Worm (Caenorhabditis elegans) whole organism, L4 larva: ENCODE results near the gene dnsn-1.

ENCODE experiments used
- F10B5.3 ChIP-seq: sonication (generic microtip); optimal IDR thresholded peaks from 2 replicates; lab custom pipeline; 2016; ENCODE audit warnings: mild to moderate bottlenecking, missing genetic modification characterization, missing compliant biosample characterization
- F26F4.8 ChIP-seq: fragments of 200-800 bp; sonication (Bioruptor generic); conservative IDR thresholded peaks from 2 replicates; pipeline ENCODE4 v1.3.6; 2022; ENCODE audit warnings: missing genetic modification characterization, missing compliant biosample characterization
- F37D6.2 ChIP-seq: sonication (generic microtip); optimal IDR thresholded peaks from 2 replicates; lab custom pipeline; 2016; ENCODE audit warnings: mild to moderate bottlenecking, missing genetic modification characterization, missing compliant biosample characterization
- F44E2.7 ChIP-seq: fragments of 200-800 bp; sonication (Bioruptor generic); IDR thresholded peaks from 2 replicates; pipeline ENCODE4 v2.1.2; 2022; ENCODE audit warnings: missing genetic modification characterization, missing compliant biosample characterization
- ZK546.5 ChIP-seq, 2 experiments: sonication (generic microtip); optimal IDR thresholded peaks; 2 replicates each; lab custom pipeline; 2017; ENCODE audit warnings: missing biosample characterization in 2 of 2, missing genetic modification characterization in 2 of 2
- aha-1 ChIP-seq: fragments of 150-350 bp; peaks from one replicate; lab custom pipeline; 2014; ENCODE audit warnings: missing biosample characterization, missing genetic modification characterization
- aly-2 ChIP-seq: sonication (generic microtip); optimal IDR thresholded peaks from 2 replicates; lab custom pipeline; 2018; ENCODE audit warnings: missing biosample characterization, missing genetic modification characterization
- ceh-20 ChIP-seq: fragments of 200-800 bp; sonication (Bioruptor generic); IDR thresholded peaks from 2 replicates; pipeline ENCODE4 v1.3.6; 2022; ENCODE audit warnings: missing genetic modification reagents, missing genetic modification characterization, missing compliant biosample characterization
- ceh-82 ChIP-seq: sonication (generic microtip); optimal IDR thresholded peaks from 2 replicates; lab custom pipeline; 2017; ENCODE audit warnings: missing biosample characterization, missing genetic modification characterization
- ces-1 ChIP-seq: fragments of 150-350 bp; sonication (generic microtip); optimal IDR thresholded peaks from 4 replicates; lab custom pipeline; 2014; ENCODE audit warnings: missing biosample characterization, missing genetic modification reagents, missing genetic modification characterization
- ctbp-1 ChIP-seq: fragments of 200-800 bp; sonication (Bioruptor generic); IDR thresholded peaks from 2 replicates; pipeline ENCODE4 v1.3.6; 2022; ENCODE audit warnings: missing genetic modification reagents, missing genetic modification characterization, missing compliant biosample characterization
- dmd-9 ChIP-seq: fragments of 200-800 bp; sonication (Bioruptor generic); IDR thresholded peaks from 2 replicates; pipeline ENCODE4 v1.3.6; 2022; ENCODE audit warnings: missing genetic modification reagents, missing genetic modification characterization, missing compliant biosample characterization
- dve-1 ChIP-seq: sonication (generic microtip); optimal IDR thresholded peaks from 2 replicates; lab custom pipeline; 2017; ENCODE audit warnings: antibody characterized with exemption, mild to moderate bottlenecking, missing genetic modification characterization, missing compliant biosample characterization; ENCODE audit not compliant: insufficient read depth
- egl-27 ChIP-seq: sonication (generic microtip); optimal IDR thresholded peaks from 3 replicates; lab custom pipeline; 2017; ENCODE audit warnings: missing biosample characterization, missing genetic modification reagents, missing genetic modification characterization
- fos-1 ChIP-seq: fragments of 150-350 bp; optimal IDR thresholded peaks from 2 replicates; lab custom pipeline; 2014; ENCODE audit warnings: missing biosample characterization, missing genetic modification characterization
- hlh-30 ChIP-seq: sonication (generic microtip); optimal IDR thresholded peaks from 2 replicates; lab custom pipeline; 2017; ENCODE audit warnings: antibody characterized with exemption, mild to moderate bottlenecking, missing genetic modification characterization, missing compliant biosample characterization; ENCODE audit not compliant: insufficient read depth
- lin-13 ChIP-seq: fragments of 150-350 bp; optimal IDR thresholded peaks from 2 replicates; lab custom pipeline; 2014; ENCODE audit warnings: missing biosample characterization, missing genetic modification reagents, missing genetic modification characterization
- lin-15B ChIP-seq: fragments of 150-350 bp; sonication (generic microtip); optimal IDR thresholded peaks from 3 replicates; lab custom pipeline; 2014; ENCODE audit warnings: missing biosample characterization, missing genetic modification characterization
- lin-38 ChIP-seq: fragments of 200-800 bp; sonication (Bioruptor generic); IDR thresholded peaks from 2 replicates; pipeline ENCODE4 v1.3.6; 2022; ENCODE audit warnings: missing genetic modification reagents, missing genetic modification characterization, missing compliant biosample characterization
- lin-39 ChIP-seq: fragments of 150-350 bp; optimal IDR thresholded peaks from 2 replicates; lab custom pipeline; 2014; ENCODE audit warnings: missing biosample characterization, missing genetic modification reagents, missing genetic modification characterization
- lsy-2 ChIP-seq, 2 experiments: fragments of 150-350 bp in 1 of 2; sonication (generic microtip) in 1 of 2; optimal IDR thresholded peaks; 2 replicates each; lab custom pipeline; 2014 to 2017; ENCODE audit warnings: missing biosample characterization in 2 of 2, missing genetic modification characterization in 2 of 2
- madf-9 ChIP-seq: fragments of 200-800 bp; sonication (Bioruptor generic); conservative IDR thresholded peaks from 2 replicates; pipeline ENCODE4 v1.3.6; 2022; ENCODE audit warnings: missing genetic modification reagents, missing genetic modification characterization, missing compliant biosample characterization
- mdl-1 ChIP-seq, 2 experiments: fragments of 150-350 bp in 1 of 2; sonication (generic microtip) in 1 of 2; optimal IDR thresholded peaks; 2 replicates each; lab custom pipeline; 2014 to 2017; ENCODE audit warnings: missing biosample characterization in 2 of 2, missing genetic modification characterization in 2 of 2
- mep-1 ChIP-seq: fragments of 150-350 bp; sonication (generic microtip); optimal IDR thresholded peaks from 3 replicates; lab custom pipeline; 2014; ENCODE audit warnings: missing biosample characterization, missing genetic modification characterization
- nhr-102 ChIP-seq: sonication (generic microtip); optimal IDR thresholded peaks from 2 replicates; lab custom pipeline; 2016; ENCODE audit warnings: mild to moderate bottlenecking, missing genetic modification characterization, moderate library complexity, missing compliant biosample characterization
- nhr-11 ChIP-seq: fragments of 150-350 bp; optimal IDR thresholded peaks from 2 replicates; lab custom pipeline; 2014; ENCODE audit warnings: missing biosample characterization, missing genetic modification characterization
- nhr-25 ChIP-seq: sonication (generic microtip); optimal IDR thresholded peaks from 2 replicates; lab custom pipeline; 2017; ENCODE audit warnings: missing genetic modification characterization, mild to moderate bottlenecking, missing compliant biosample characterization, antibody characterized with exemption, moderate library complexity, borderline replicate concordance; ENCODE audit not compliant: insufficient read depth
- nhr-41 ChIP-seq: fragments of 200-800 bp; sonication (Bioruptor generic); IDR thresholded peaks from 2 replicates; pipeline ENCODE4 v1.3.6; 2022; ENCODE audit warnings: missing genetic modification reagents, missing genetic modification characterization, missing compliant biosample characterization
- nhr-42 ChIP-seq: fragments of 200-800 bp; sonication (Bioruptor generic); IDR thresholded peaks from 2 replicates; pipeline ENCODE4 v1.3.6; 2022; ENCODE audit warnings: missing genetic modification characterization, missing compliant biosample characterization
- nhr-48 ChIP-seq: sonication (generic microtip); optimal IDR thresholded peaks from 2 replicates; lab custom pipeline; 2016; ENCODE audit warnings: mild to moderate bottlenecking, missing genetic modification characterization, missing compliant biosample characterization
- saeg-2 ChIP-seq: fragments of 200-800 bp; sonication (Bioruptor generic); IDR thresholded peaks from 2 replicates; pipeline ENCODE4 v1.3.6; 2022; ENCODE audit warnings: missing genetic modification reagents, missing genetic modification characterization, missing compliant biosample characterization
- sdz-12 ChIP-seq: fragments of 200-800 bp; sonication (Bioruptor generic); optimal IDR thresholded peaks from 2 replicates; lab custom pipeline; 2018; ENCODE audit warnings: mild to moderate bottlenecking, missing genetic modification characterization, missing compliant biosample characterization
- set-16 ChIP-seq: fragments of 200-800 bp; sonication (Bioruptor generic); IDR thresholded peaks from 2 replicates; pipeline ENCODE4 v1.3.6; 2022; ENCODE audit warnings: missing genetic modification reagents, missing genetic modification characterization, missing compliant biosample characterization
- snpc-1.2 ChIP-seq: fragments of 200-800 bp; sonication (Bioruptor generic); IDR thresholded peaks from 2 replicates; pipeline ENCODE4 v1.3.6; 2022; ENCODE audit warnings: missing genetic modification reagents, missing genetic modification characterization, missing compliant biosample characterization
- spr-1 ChIP-seq: sonication (generic microtip); optimal IDR thresholded peaks from 2 replicates; lab custom pipeline; 2016; ENCODE audit warnings: mild to moderate bottlenecking, missing genetic modification characterization, missing compliant biosample characterization
- spr-3 ChIP-seq: fragments of 200-800 bp; sonication (Bioruptor generic); optimal IDR thresholded peaks from 2 replicates; lab custom pipeline; 2018; ENCODE audit warnings: mild to moderate bottlenecking, missing genetic modification characterization, missing compliant biosample characterization
- tra-1 ChIP-seq: fragments of 200-800 bp; sonication (Bioruptor generic); IDR thresholded peaks from 2 replicates; pipeline ENCODE4 v1.3.6; 2022; ENCODE audit warnings: missing genetic modification reagents, missing genetic modification characterization, missing compliant biosample characterization
- vab-7 ChIP-seq: fragments of 200-800 bp; sonication (Bioruptor generic); IDR thresholded peaks from 2 replicates; pipeline ENCODE4 v1.3.6; 2022; ENCODE audit warnings: missing genetic modification reagents, missing genetic modification characterization, missing compliant biosample characterization
- zag-1 ChIP-seq: fragments of 150-350 bp; optimal IDR thresholded peaks from 2 replicates; lab custom pipeline; 2014; ENCODE audit warnings: missing biosample characterization, missing genetic modification characterization
- zfp-3 ChIP-seq: fragments of 200-800 bp; sonication (Bioruptor generic); conservative IDR thresholded peaks from 2 replicates; pipeline ENCODE4 v1.3.6; 2022; ENCODE audit warnings: missing genetic modification reagents, missing genetic modification characterization, missing compliant biosample characterization
- zip-2 ChIP-seq: fragments of 150-350 bp; optimal IDR thresholded peaks from 2 replicates; lab custom pipeline; 2014; ENCODE audit warnings: missing biosample characterization, missing genetic modification characterization
- ztf-7 ChIP-seq: fragments of 150-350 bp; optimal IDR thresholded peaks from 2 replicates; lab custom pipeline; 2014; ENCODE audit warnings: missing biosample characterization, missing genetic modification characterization

Gene dnsn-1

DNA sequence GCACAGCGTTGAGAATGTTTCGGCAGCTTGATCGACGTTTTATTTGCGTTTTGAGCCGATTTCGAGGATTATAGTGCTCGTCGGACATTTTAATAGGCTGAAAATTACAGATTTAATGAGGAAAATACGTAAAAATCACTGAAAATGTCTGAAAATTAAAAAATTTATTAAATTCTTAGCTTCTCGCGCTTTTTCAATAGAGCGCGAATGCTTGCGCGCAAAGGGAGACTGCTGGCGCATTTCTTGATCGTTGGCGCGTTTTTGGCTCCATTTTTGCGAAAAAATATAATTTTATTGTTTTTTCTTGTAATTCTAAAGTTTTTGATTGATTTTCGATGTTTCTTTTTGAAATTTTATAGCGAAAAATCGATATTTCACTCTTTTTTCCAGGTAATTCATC is at the start of gene dnsn-1, which contains the start of gene C24H12.4 (continued):
- TF ChIP-seq madf-9 (GFP tag; lab: Robert Waterston, UW): peak; percentile 47; the same call in 1 of the 2 replicates
- TF ChIP-seq zip-2 (tag; lab: Kevin White, UChicago): peak; percentile 78
- no peak for TF ChIP-seq F26F4.8 (GFP tag; lab: Robert Waterston, UW)

DNA sequence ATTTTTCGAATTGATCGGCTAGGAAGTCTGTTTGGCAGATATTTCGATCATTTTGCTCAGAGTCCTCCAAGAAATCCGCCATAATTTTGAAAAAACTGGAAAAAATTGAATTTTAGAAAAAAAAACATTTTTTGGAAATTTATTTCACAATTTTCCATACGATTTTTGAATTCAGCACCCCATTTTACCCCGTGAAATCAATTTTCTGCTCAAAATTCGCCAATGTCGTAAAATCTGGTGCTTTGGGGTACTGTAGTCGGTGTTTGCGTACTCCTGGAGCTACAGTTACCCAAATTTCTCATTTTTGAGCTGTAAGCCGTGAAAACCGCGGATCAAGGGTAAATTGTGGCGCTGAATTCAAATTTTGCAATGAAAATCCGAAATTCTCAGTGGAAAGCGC is 47.1 kb upstream of the dnsn-1 start, which contains the start of gene gvd-1:
TSS of gene gvd-1 (minus strand) at position 101 of the 400 bp plus-strand sequence.
- TF ChIP-seq nhr-25 (tag; lab: Kevin White, UChicago) (no peak), nhr-102 (tag; lab: Kevin White, UChicago) (no peak), lin-38 (GFP tag; lab: Robert Waterston, UW) (no peak), zfp-3 (GFP tag; lab: Robert Waterston, UW) (no peak), ceh-20 (GFP tag; lab: Robert Waterston, UW) (no peak), set-16 (no peak), hlh-30 (tag; lab: Kevin White, UChicago) (no peak), nhr-48 (tag; lab: Kevin White, UChicago) (no peak), nhr-41 (GFP tag; lab: Robert Waterston, UW) (no peak), egl-27 (no peak), ztf-7 (no peak), lin-39 (no peak), dmd-9 (GFP tag; lab: Robert Waterston, UW) (no peak), dve-1 (tag; lab: Kevin White, UChicago) (no peak), saeg-2 (no peak), mdl-1 (tag; optimal IDR thresholded peaks at IDR 0.05; lab: Kevin White, UChicago) (no peak), F10B5.3 (no peak), fos-1 (tag; lab: Kevin White, UChicago) (no peak)

DNA sequence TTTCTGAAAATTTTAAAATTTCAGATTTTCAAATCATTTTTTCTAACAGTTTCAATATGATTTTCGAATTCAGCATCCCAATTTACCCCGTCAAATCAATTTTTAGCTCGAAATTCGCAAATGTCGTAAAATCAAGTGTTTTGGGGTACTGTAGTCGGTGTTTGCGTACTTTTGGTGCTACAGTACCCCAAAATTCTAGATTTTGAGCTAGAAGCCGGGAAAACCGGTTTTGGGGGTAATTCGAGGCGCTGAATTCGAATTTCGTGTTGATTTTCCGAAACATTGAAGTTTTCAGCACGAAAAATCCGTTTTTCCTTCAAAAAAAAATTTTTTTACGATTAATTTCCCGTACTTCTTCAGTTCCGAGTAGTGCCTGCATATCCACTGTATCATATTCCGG is 45.6 kb upstream of the dnsn-1 start:
- TF ChIP-seq F44E2.7 (GFP tag; lab: Robert Waterston, UW) (no peak), ces-1 (GFP tag; lab: Kevin White, UChicago) (no peak), saeg-2 (no peak), nhr-42 (GFP tag; lab: Robert Waterston, UW) (no peak), lsy-2 (tag; optimal IDR thresholded peaks at IDR 0.05; lab: Kevin White, UChicago) (peak; percentile 19 to 75), lin-13 (GFP tag; lab: Kevin White, UChicago) (peak; percentile 80), ceh-82 (tag; lab: Kevin White, UChicago) (no peak), ZK546.5 (tag; optimal IDR thresholded peaks at IDR 0.05; lab: Kevin White, UChicago) (no peak), lin-15B (tag; lab: Kevin White, UChicago) (no peak), F37D6.2 (no peak), nhr-11 (tag; lab: Kevin White, UChicago) (no peak), vab-7 (GFP tag; lab: Robert Waterston, UW) (no peak), aly-2 (tag; lab: Kevin White, UChicago) (no peak), aha-1 (peak; percentile 88), sdz-12 (GFP tag; lab: Kevin White, UChicago) (no peak), nhr-102 (tag; lab: Kevin White, UChicago) (no peak), tra-1 (no peak), ctbp-1 (no peak), spr-1 (tag; lab: Kevin White, UChicago) (no peak), spr-3 (GFP tag; lab: Kevin White, UChicago) (no peak), snpc-1.2 (GFP tag; lab: Robert Waterston, UW) (no peak), nhr-25 (tag; lab: Kevin White, UChicago) (no peak), zag-1 (tag; lab: Kevin White, UChicago) (no peak), mep-1 (tag; lab: Kevin White, UChicago) (no peak), egl-27 (no peak)
